Worm (Caenorhabditis elegans) whole organism, L4 larva: ENCODE data around the gene ocr-2.

ENCODE experiments used
- F44E2.7 ChIP-seq: fragments of 200-800 bp; sonication (Bioruptor generic); IDR thresholded peaks from 2 replicates; pipeline ENCODE4 v2.1.2; 2022; ENCODE audit warnings: missing genetic modification characterization, missing compliant biosample characterization
- Y5F2A.4 ChIP-seq: fragments of 200-800 bp; sonication (Bioruptor generic); optimal IDR thresholded peaks from 2 replicates; lab custom pipeline; 2018; ENCODE audit warnings: mild to moderate bottlenecking, missing genetic modification characterization, missing compliant biosample characterization
- aha-1 ChIP-seq: fragments of 150-350 bp; peaks from one replicate; lab custom pipeline; 2014; ENCODE audit warnings: missing biosample characterization, missing genetic modification characterization
- aly-2 ChIP-seq: sonication (generic microtip); optimal IDR thresholded peaks from 2 replicates; lab custom pipeline; 2018; ENCODE audit warnings: missing biosample characterization, missing genetic modification characterization
- attf-4 ChIP-seq: sonication (generic microtip); optimal IDR thresholded peaks from 3 replicates; lab custom pipeline; 2017; ENCODE audit warnings: missing biosample characterization, missing genetic modification characterization
- ceh-32 ChIP-seq: sonication (generic microtip); optimal IDR thresholded peaks from 2 replicates; lab custom pipeline; 2016; ENCODE audit warnings: mild to moderate bottlenecking, missing genetic modification characterization, missing compliant biosample characterization; ENCODE audit not compliant: poor library complexity
- ceh-82 ChIP-seq: sonication (generic microtip); optimal IDR thresholded peaks from 2 replicates; lab custom pipeline; 2017; ENCODE audit warnings: missing biosample characterization, missing genetic modification characterization
- ces-1 ChIP-seq: fragments of 150-350 bp; sonication (generic microtip); optimal IDR thresholded peaks from 4 replicates; lab custom pipeline; 2014; ENCODE audit warnings: missing biosample characterization, missing genetic modification reagents, missing genetic modification characterization
- daf-12 ChIP-seq: fragments of 150-350 bp; optimal IDR thresholded peaks from 2 replicates; lab custom pipeline; 2014; ENCODE audit warnings: missing biosample characterization, missing genetic modification reagents, missing genetic modification characterization
- daf-16 ChIP-seq, 3 experiments: sonication (generic microtip); optimal IDR thresholded peaks; 2 replicates each; lab custom pipeline; 2016 to 2017; ENCODE audit warnings: missing genetic modification characterization in 3 of 3, missing genetic modification reagents in 3 of 3, mild to moderate bottlenecking in 2 of 3, missing compliant biosample characterization in 2 of 3, missing biosample characterization in 1 of 3, moderate library complexity in 1 of 3
- daf-8 ChIP-seq: fragments of 200-800 bp; sonication (Bioruptor generic); IDR thresholded peaks from 2 replicates; pipeline ENCODE4 v1.3.6; 2022; ENCODE audit warnings: missing genetic modification characterization, missing compliant biosample characterization
- dve-1 ChIP-seq: sonication (generic microtip); optimal IDR thresholded peaks from 2 replicates; lab custom pipeline; 2017; ENCODE audit warnings: antibody characterized with exemption, mild to moderate bottlenecking, missing genetic modification characterization, missing compliant biosample characterization; ENCODE audit not compliant: insufficient read depth
- fos-1 ChIP-seq: fragments of 150-350 bp; optimal IDR thresholded peaks from 2 replicates; lab custom pipeline; 2014; ENCODE audit warnings: missing biosample characterization, missing genetic modification characterization
- hif-1 ChIP-seq, 2 experiments: sonication (generic microtip); optimal IDR thresholded peaks; 2 replicates each; lab custom pipeline; 2016 to 2017; ENCODE audit warnings: missing compliant biosample characterization in 2 of 2, missing genetic modification characterization in 2 of 2, missing genetic modification reagents in 2 of 2, missing genotype in 2 of 2, mild to moderate bottlenecking in 1 of 2
- hlh-11 ChIP-seq: fragments of 200-800 bp; sonication (Bioruptor generic); optimal IDR thresholded peaks from 2 replicates; lab custom pipeline; 2018; ENCODE audit warnings: mild to moderate bottlenecking, missing genetic modification characterization, missing compliant biosample characterization
- hlh-30 ChIP-seq: sonication (generic microtip); optimal IDR thresholded peaks from 2 replicates; lab custom pipeline; 2017; ENCODE audit warnings: antibody characterized with exemption, mild to moderate bottlenecking, missing genetic modification characterization, missing compliant biosample characterization; ENCODE audit not compliant: insufficient read depth
- lin-15B ChIP-seq: fragments of 150-350 bp; sonication (generic microtip); optimal IDR thresholded peaks from 3 replicates; lab custom pipeline; 2014; ENCODE audit warnings: missing biosample characterization, missing genetic modification characterization
- lin-29 ChIP-seq: fragments of 200-800 bp; sonication (Bioruptor generic); IDR thresholded peaks from 2 replicates; pipeline ENCODE4 v1.3.6; 2022; ENCODE audit warnings: missing genetic modification reagents, missing genetic modification characterization, missing compliant biosample characterization
- lir-3 ChIP-seq: sonication (generic microtip); optimal IDR thresholded peaks from 2 replicates; lab custom pipeline; 2016; ENCODE audit warnings: mild to moderate bottlenecking, missing genetic modification characterization, missing compliant biosample characterization
- madf-5 ChIP-seq, 2 experiments: fragments of 200-800 bp; sonication (Bioruptor generic); IDR thresholded peaks; 2 replicates each; pipeline ENCODE4 v1.3.6; 2022; ENCODE audit warnings: missing compliant biosample characterization in 2 of 2, missing genetic modification characterization in 2 of 2
- mdl-1 ChIP-seq, 2 experiments: fragments of 150-350 bp in 1 of 2; sonication (generic microtip) in 1 of 2; optimal IDR thresholded peaks; 2 replicates each; lab custom pipeline; 2014 to 2017; ENCODE audit warnings: missing biosample characterization in 2 of 2, missing genetic modification characterization in 2 of 2
- mes-2 ChIP-seq: sonication (generic microtip); optimal IDR thresholded peaks from 2 replicates; lab custom pipeline; 2016; ENCODE audit warnings: missing genotype, mild to moderate bottlenecking, missing genetic modification characterization, missing compliant biosample characterization; ENCODE audit not compliant: poor library complexity, severe bottlenecking
- mxl-2 ChIP-seq: fragments of 200-800 bp; sonication (Bioruptor generic); conservative IDR thresholded peaks from 2 replicates; pipeline ENCODE4 v1.3.6; 2022; ENCODE audit warnings: missing genetic modification reagents, missing genetic modification characterization, missing compliant biosample characterization
- nhr-10 ChIP-seq: fragments of 150-350 bp; optimal IDR thresholded peaks from 2 replicates; lab custom pipeline; 2014; ENCODE audit warnings: missing biosample characterization, missing genetic modification characterization
- nhr-102 ChIP-seq: sonication (generic microtip); optimal IDR thresholded peaks from 2 replicates; lab custom pipeline; 2016; ENCODE audit warnings: mild to moderate bottlenecking, missing genetic modification characterization, moderate library complexity, missing compliant biosample characterization
- nhr-11 ChIP-seq: fragments of 150-350 bp; optimal IDR thresholded peaks from 2 replicates; lab custom pipeline; 2014; ENCODE audit warnings: missing biosample characterization, missing genetic modification characterization
- nhr-237 ChIP-seq: sonication (generic microtip); optimal IDR thresholded peaks from 2 replicates; lab custom pipeline; 2017; ENCODE audit warnings: missing biosample characterization, missing genetic modification characterization
- nhr-28 ChIP-seq: fragments of 150-350 bp; optimal IDR thresholded peaks from 2 replicates; lab custom pipeline; 2014; ENCODE audit warnings: missing biosample characterization, missing genetic modification characterization
- nhr-48 ChIP-seq: sonication (generic microtip); optimal IDR thresholded peaks from 2 replicates; lab custom pipeline; 2016; ENCODE audit warnings: mild to moderate bottlenecking, missing genetic modification characterization, missing compliant biosample characterization
- nhr-76 ChIP-seq: fragments of 150-350 bp; optimal IDR thresholded peaks from 2 replicates; lab custom pipeline; 2014; ENCODE audit warnings: missing biosample characterization, missing genetic modification characterization
- pqm-1 ChIP-seq: sonication (generic microtip); optimal IDR thresholded peaks from 2 replicates; lab custom pipeline; 2017; ENCODE audit warnings: missing biosample characterization, missing genetic modification characterization
- skn-1 ChIP-seq: fragments of 150-350 bp; optimal IDR thresholded peaks from 2 replicates; lab custom pipeline; 2014; ENCODE audit warnings: missing biosample characterization, missing genetic modification characterization
- tag-97 ChIP-seq: fragments of 200-800 bp; sonication (Bioruptor generic); IDR thresholded peaks from 2 replicates; pipeline ENCODE4 v1.3.6; 2022; ENCODE audit warnings: missing genetic modification characterization, missing compliant biosample characterization
- tra-1 ChIP-seq: fragments of 200-800 bp; sonication (Bioruptor generic); IDR thresholded peaks from 2 replicates; pipeline ENCODE4 v1.3.6; 2022; ENCODE audit warnings: missing genetic modification reagents, missing genetic modification characterization, missing compliant biosample characterization
- zfp-3 ChIP-seq: fragments of 200-800 bp; sonication (Bioruptor generic); conservative IDR thresholded peaks from 2 replicates; pipeline ENCODE4 v1.3.6; 2022; ENCODE audit warnings: missing genetic modification reagents, missing genetic modification characterization, missing compliant biosample characterization
- zip-2 ChIP-seq: fragments of 150-350 bp; optimal IDR thresholded peaks from 2 replicates; lab custom pipeline; 2014; ENCODE audit warnings: missing biosample characterization, missing genetic modification characterization
- ztf-11 ChIP-seq: fragments of 150-350 bp; optimal IDR thresholded peaks from 2 replicates; lab custom pipeline; 2014; ENCODE audit warnings: missing biosample characterization, missing genetic modification characterization

ocr-2 gene

DNA sequence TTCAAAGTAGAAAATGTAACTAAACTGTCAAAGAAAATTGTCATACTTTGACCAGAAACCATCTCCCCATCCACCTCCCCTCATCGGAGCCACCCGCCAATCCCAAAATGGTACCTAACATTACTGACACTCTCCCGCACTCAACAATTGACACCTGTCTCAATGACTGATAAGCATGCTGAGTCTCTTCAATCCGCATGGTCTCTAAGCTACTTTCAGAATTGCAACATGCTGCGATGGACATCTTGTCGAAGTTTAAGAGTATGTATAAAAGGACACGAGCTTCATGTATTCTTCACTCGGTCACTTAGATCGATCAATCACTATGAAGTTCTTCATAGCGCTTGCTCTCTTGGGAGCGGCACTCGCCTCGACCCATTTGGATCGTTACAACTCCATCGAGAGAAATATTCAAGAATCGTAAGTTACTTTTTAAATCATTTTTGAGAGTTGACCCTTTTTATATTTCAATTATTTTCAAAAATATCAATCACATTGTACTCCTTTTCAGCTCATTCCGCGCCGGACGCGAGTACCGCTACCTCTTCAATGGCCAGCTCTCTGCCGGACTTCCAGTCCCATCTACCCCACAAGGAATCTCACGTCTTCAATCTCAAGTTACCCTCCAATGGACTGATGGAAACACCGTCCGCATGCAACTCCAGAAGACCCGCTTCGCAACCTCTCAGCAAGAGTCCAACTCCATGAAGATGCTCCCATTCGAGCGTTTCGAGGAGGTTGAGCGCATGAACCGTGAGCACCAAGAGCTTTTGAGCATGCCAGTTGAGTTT, 41.2 kb upstream of the ocr-2 start, which contains the start of gene vit-6 (continued):
- TF ChIP-seq nhr-10 (tag; lab: Kevin White, UChicago), result no peak
- 0 out of 2 replicates have a peak, but pooled peaks have one; percentile 70 for TF ChIP-seq daf-8
- TF ChIP-seq fos-1 (tag; lab: Kevin White, UChicago), result no peak
- no peak for TF ChIP-seq nhr-11 (tag; lab: Kevin White, UChicago)
- TF ChIP-seq Y5F2A.4 (GFP tag; lab: Kevin White, UChicago), result no peak
- no peak for TF ChIP-seq lin-15B (tag; lab: Kevin White, UChicago)
- TF ChIP-seq tra-1 (GFP tag; lab: Robert Waterston, UW), result peak; percentile 62; the same call in 1 of the 2 replicates
- TF ChIP-seq daf-16 (GFP tag; optimal IDR thresholded peaks at IDR 0.05; lab: Kevin White, UChicago), result peak in 1 of 2 experiments; percentile 11
- no peak for TF ChIP-seq daf-16 (tag; optimal IDR thresholded peaks at IDR 0.05; lab: Kevin White, UChicago)
- TF ChIP-seq, all 104 proteins: peak for 19

DNA sequence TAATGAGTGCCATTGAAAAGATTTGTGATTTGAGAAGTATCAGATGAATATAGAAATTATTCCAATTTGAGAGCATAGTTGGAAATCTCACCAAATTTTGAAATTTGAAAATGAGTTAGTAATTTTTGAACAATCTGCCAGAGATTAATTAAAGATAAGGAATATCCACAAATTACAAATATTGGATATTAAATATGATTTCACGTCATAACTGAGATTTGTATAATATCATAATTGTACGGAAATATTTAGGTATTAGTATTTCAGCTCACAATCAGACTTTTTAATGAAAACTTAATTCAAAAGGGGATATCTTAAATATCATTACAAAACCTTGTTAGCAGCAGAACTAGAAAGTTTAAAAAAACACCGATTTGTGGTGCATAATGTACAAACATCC, 40.0 kb upstream of the ocr-2 start, which contains the start of gene K07H8.7:
TSS of gene K07H8.7 (minus strand) at position 101 of the 400 bp plus-strand sequence.
- TF ChIP-seq aly-2, result no peak
- no peak for TF ChIP-seq nhr-10 (tag; lab: Kevin White, UChicago)
- TF ChIP-seq ces-1 (GFP tag; lab: Kevin White, UChicago), result no peak
- no peak for TF ChIP-seq skn-1
- no peak for TF ChIP-seq lin-29
- no peak for TF ChIP-seq mes-2 (tag; lab: Kevin White, UChicago)
- no peak for TF ChIP-seq zip-2 (tag; lab: Kevin White, UChicago)
- TF ChIP-seq mdl-1 (tag; optimal IDR thresholded peaks at IDR 0.05; lab: Kevin White, UChicago), result no peak
- TF ChIP-seq nhr-102 (tag; lab: Kevin White, UChicago), result no peak
- TF ChIP-seq F44E2.7, result no peak
- no peak for TF ChIP-seq tag-97 (GFP tag; lab: Robert Waterston, UW)
- no peak for TF ChIP-seq hlh-11 (tag; lab: Kevin White, UChicago)
- TF ChIP-seq hlh-30, result no peak
- no peak for TF ChIP-seq nhr-11 (tag; lab: Kevin White, UChicago)
- no peak for TF ChIP-seq lir-3 (tag; lab: Kevin White, UChicago)
- TF ChIP-seq daf-8, result no peak

DNA sequence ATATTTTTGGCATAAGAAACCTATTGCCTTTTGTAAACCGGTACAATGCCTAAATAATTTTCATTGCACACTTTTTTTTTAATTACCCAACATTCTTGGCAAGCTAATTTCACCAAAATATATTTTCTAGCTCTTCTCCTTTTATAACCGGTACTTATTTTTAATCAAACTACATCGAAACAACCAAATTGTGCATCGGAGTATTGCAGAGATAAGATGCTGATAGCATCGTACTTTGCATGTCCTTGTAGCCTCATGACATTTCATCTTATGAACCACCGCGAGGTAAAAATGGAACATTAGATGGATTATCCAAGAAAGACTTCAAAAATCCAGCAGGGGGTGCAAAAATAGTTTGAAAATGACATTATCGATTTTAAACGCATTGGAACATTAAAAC, 35.3 kb upstream of the ocr-2 start:
- TF ChIP-seq mxl-2, result no peak
- TF ChIP-seq dve-1 (tag; lab: Kevin White, UChicago), result peak; percentile 34
- TF ChIP-seq Y5F2A.4 (GFP tag; lab: Kevin White, UChicago), result no peak
- TF ChIP-seq zfp-3 (GFP tag; lab: Robert Waterston, UW), result no peak
- TF ChIP-seq madf-5 (GFP tag; IDR thresholded peaks at IDR 0.05; lab: Robert Waterston, UW), result no peak
- TF ChIP-seq nhr-237, result no peak
- no peak for TF ChIP-seq skn-1
- no peak for TF ChIP-seq zip-2 (tag; lab: Kevin White, UChicago)
- TF ChIP-seq fos-1 (tag; lab: Kevin White, UChicago), result no peak
- no peak for TF ChIP-seq hif-1 (tag; optimal IDR thresholded peaks at IDR 0.05; lab: Kevin White, UChicago)
- TF ChIP-seq pqm-1 (tag; lab: Kevin White, UChicago), result peak; percentile 32
- peak; percentile 64 for TF ChIP-seq nhr-28
- TF ChIP-seq ztf-11 (tag; lab: Kevin White, UChicago), result no peak
- no peak for TF ChIP-seq ceh-82 (tag; lab: Kevin White, UChicago)
- no peak for TF ChIP-seq attf-4 (tag; lab: Kevin White, UChicago)
- no peak for TF ChIP-seq daf-12 (tag; lab: Kevin White, UChicago)
- TF ChIP-seq, all 104 proteins: peak for 3

DNA sequence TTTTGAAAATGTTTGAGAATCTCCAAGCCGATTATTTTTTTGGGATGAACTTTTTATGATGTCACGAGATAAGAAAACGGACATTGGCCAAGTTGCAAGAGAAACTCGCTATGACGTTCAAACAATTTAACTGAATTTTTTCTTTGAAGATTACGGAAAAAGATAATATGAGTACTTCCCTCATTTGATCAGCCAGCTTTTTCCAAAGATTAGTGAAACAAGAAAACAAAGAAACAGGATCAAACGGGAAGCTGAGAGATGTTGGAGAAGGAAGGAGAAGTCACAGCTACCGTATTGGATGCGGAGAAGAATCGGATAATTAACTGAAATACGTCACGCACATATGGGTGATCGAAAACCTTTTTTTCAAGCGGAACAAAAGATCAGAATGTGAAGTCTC, 34.3 kb upstream of the ocr-2 start:
- TF ChIP-seq aha-1 (tag; lab: Kevin White, UChicago) (peak; percentile 90), ceh-32 (tag; lab: Kevin White, UChicago) (no peak), nhr-76 (tag; lab: Kevin White, UChicago) (no peak), hlh-11 (tag; lab: Kevin White, UChicago) (peak; percentile 59), nhr-28 (peak; percentile 24), nhr-48 (peak; percentile 66)
